Fruit fly (Drosophila melanogaster): ENCODE results near the gene PolG1.
A peak's percentile ranks its signal among the peaks of the same experiment; 100 is the strongest.

PolG1 gene

DNA sequence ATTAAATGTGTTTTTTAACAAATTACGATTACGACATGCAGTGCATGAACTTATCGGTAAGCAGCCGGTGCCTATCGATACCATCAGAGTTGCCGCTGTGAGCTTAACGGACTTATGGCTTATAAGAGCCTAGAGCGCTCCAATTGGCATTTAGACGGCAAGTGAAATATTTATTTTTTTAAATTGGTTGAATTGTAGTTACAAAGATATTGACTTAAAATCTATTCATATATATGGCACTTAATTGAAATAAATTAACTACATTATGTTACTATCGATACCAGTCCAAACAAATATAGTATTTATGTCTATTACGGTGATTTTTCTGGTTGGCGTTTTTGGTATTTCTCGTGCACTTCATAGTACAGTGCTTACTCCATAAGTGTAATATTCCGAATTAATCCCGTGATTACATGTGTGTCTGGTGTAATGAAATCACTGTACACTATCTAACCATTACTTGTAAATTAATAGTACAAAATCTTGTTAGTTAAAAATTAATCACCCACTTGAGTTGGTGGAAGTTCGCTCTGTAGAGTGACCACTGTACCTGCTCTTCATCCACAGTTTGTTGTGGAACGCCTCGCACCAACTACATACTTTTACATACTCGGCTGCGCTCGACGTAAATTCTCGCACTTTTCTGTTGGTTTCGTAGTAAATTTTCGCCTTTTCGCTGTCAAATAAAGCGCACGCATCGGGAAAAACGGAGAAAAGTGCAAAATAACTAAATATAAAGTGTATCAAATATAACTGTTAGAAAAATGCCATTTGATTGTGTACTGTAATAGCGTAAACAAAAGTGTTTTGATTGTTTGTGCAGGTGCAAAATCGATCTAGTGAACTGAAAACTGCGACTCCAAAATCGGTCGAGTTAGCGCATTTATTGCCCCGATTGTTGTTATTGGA, 7.7 kb upstream of the PolG1 start, which contains the start of the genes mRpS23 and CenG1A (continued):
- TF ChIP-seq CG11398 (GFP tag; optimal IDR thresholded peaks at IDR 0.05) (peak; percentile 99), Chrac-16 (GFP tag; optimal IDR thresholded peaks at IDR 0.05) (peak; percentile 100), tin (GFP tag; optimal IDR thresholded peaks at IDR 0.05) (peak; percentile 100), sd (tag; optimal IDR thresholded peaks at IDR 0.05) (peak; percentile 99), Dref (GFP tag; IDR thresholded peaks at IDR 0.05) (peak; percentile 70), ham (GFP tag; IDR thresholded peaks at IDR 0.05) (peak; percentile 100), CG42726 (GFP tag; IDR thresholded peaks at IDR 0.05; ENCODE audit: partially characterized antibody) (peak; percentile 64), CG4820 (GFP tag; optimal IDR thresholded peaks at IDR 0.05) (peak; percentile 99), al (GFP tag; IDR thresholded peaks at IDR 0.05) (peak; percentile 100), CG18262 (tag; optimal IDR thresholded peaks at IDR 0.05) (peak; percentile 100), CG2202 (tag; optimal IDR thresholded peaks at IDR 0.05) (peak; percentile 99), sim (GFP tag; IDR thresholded peaks at IDR 0.05) (peak; percentile 100), knrl (GFP tag; IDR thresholded peaks at IDR 0.05; ENCODE audit: partially characterized antibody) (peak; percentile 87), CG8924 (tag; optimal IDR thresholded peaks at IDR 0.05) (peak; percentile 100), CG2116 (GFP tag; optimal IDR thresholded peaks at IDR 0.05) (peak; percentile 95), sc (optimal IDR thresholded peaks at IDR 0.05) (no peak), sc (GFP tag; optimal IDR thresholded peaks at IDR 0.05) (peak; percentile 99), ems (GFP tag; optimal IDR thresholded peaks at IDR 0.05) (peak; percentile 100), CG6175 (GFP tag; IDR thresholded peaks at IDR 0.05) (peak; percentile 100), pho (GFP tag; optimal IDR thresholded peaks at IDR 0.05) (peak; percentile 100), CG4282 (GFP tag; optimal IDR thresholded peaks at IDR 0.05) (peak; percentile 99), CG12219 (GFP tag; optimal IDR thresholded peaks at IDR 0.05) (peak; percentile 100), Opbp (GFP tag; IDR thresholded peaks at IDR 0.05; ENCODE audit: partially characterized antibody) (peak; percentile 63), CG12942 (GFP tag; optimal IDR thresholded peaks at IDR 0.05) (peak; percentile 100), CG9876 (GFP tag; optimal IDR thresholded peaks at IDR 0.05) (peak; percentile 99), CG13123 (GFP tag; optimal IDR thresholded peaks at IDR 0.05) (peak; percentile 99), gcm2 (GFP tag; optimal IDR thresholded peaks at IDR 0.05) (peak; percentile 99), CG17912 (GFP tag; optimal IDR thresholded peaks at IDR 0.05) (peak; percentile 99), Hr39 (optimal IDR thresholded peaks at IDR 0.05) (no peak), Taf1 (GFP tag; IDR thresholded peaks at IDR 0.05) (peak; percentile 100), CG2712 (tag; optimal IDR thresholded peaks at IDR 0.05) (peak; percentile 100), unc-4 (GFP tag; IDR thresholded peaks at IDR 0.05; ENCODE audit: partially characterized antibody) (peak; percentile 82), Optix (GFP tag; IDR thresholded peaks at IDR 0.05) (peak; percentile 100), Atf-2 (GFP tag; optimal IDR thresholded peaks at IDR 0.05) (peak; percentile 100), caup (GFP tag; optimal IDR thresholded peaks at IDR 0.05; ENCODE audit: severe bottlenecking) (peak; percentile 100), Dfd (GFP tag; optimal IDR thresholded peaks at IDR 0.05) (no peak), gfzf (GFP tag; optimal IDR thresholded peaks at IDR 0.05) (peak; percentile 84), kay (GFP tag; optimal IDR thresholded peaks at IDR 0.05) (peak; percentile 99), Atf3 (GFP tag; optimal IDR thresholded peaks at IDR 0.05) (peak; percentile 100), CG11093 (GFP tag; IDR thresholded peaks at IDR 0.05) (peak; percentile 100), CG7556 (GFP tag; optimal IDR thresholded peaks at IDR 0.05) (peak; percentile 99), pnt (GFP tag; optimal IDR thresholded peaks at IDR 0.05) (peak; percentile 100), CG8290 (GFP tag; optimal IDR thresholded peaks at IDR 0.05) (peak; percentile 99), CG8290 (tag; optimal IDR thresholded peaks at IDR 0.05) (peak; percentile 98 to 100), zf30C (GFP tag; optimal IDR thresholded peaks at IDR 0.05) (peak; percentile 60), CG14860 (GFP tag; IDR thresholded peaks at IDR 0.05; ENCODE audit: partially characterized antibody) (peak; percentile 86), gro (GFP tag; optimal IDR thresholded peaks at IDR 0.05) (peak; percentile 100), Tbp (GFP tag; optimal IDR thresholded peaks at IDR 0.05) (no peak), jing (GFP tag; optimal IDR thresholded peaks at IDR 0.05) (peak; percentile 100), kni (GFP tag; optimal IDR thresholded peaks at IDR 0.05) (peak; percentile 94)

All from whole organism, embryonic.